Fruit fly (Drosophila melanogaster) whole organism, embryonic: ENCODE results near the gene neur.

ENCODE experiments used
- Atf3 ChIP-seq: fragments of 200-800 bp; sonication (Bioruptor generic); optimal IDR thresholded peaks from 3 replicates; lab custom pipeline; 2016; ENCODE audit warnings: missing biosample characterization, missing genetic modification characterization
- BEAF-32 ChIP-seq: fragments of 200-800 bp; sonication (Bioruptor generic); optimal IDR thresholded peaks from 3 replicates; lab custom pipeline; 2017; ENCODE audit warnings: missing biosample characterization, missing genetic modification characterization, mild to moderate bottlenecking, moderate library complexity, missing genetic modification reagents
- CG10366 ChIP-seq: fragments of 200-800 bp; sonication (Bioruptor generic); IDR thresholded peaks from 2 replicates; pipeline ENCODE4 v1.3.6; 2022; ENCODE audit warnings: missing biosample characterization, missing genetic modification characterization
- CG12104 ChIP-seq: fragments of 200-800 bp; sonication (Bioruptor generic); optimal IDR thresholded peaks from 3 replicates; lab custom pipeline; 2016; ENCODE audit warnings: missing biosample characterization, missing genetic modification characterization
- CG13424 ChIP-seq: fragments of 200-800 bp; sonication (Bioruptor generic); optimal IDR thresholded peaks from 2 replicates; lab custom pipeline; 2019; ENCODE audit warnings: missing biosample characterization, mild to moderate bottlenecking, missing genetic modification characterization, moderate library complexity
- CG15514 ChIP-seq: fragments of 200-800 bp; sonication (Bioruptor generic); optimal IDR thresholded peaks from 3 replicates; lab custom pipeline; 2017; ENCODE audit warnings: missing biosample characterization, missing genetic modification characterization, mild to moderate bottlenecking, moderate library complexity, missing genetic modification reagents
- CG1602 ChIP-seq: fragments of 200-800 bp; sonication (Bioruptor generic); optimal IDR thresholded peaks from 3 replicates; lab custom pipeline; 2016; ENCODE audit warnings: missing biosample characterization, missing genetic modification characterization
- CG16815 ChIP-seq: fragments of 200-800 bp; sonication (Bioruptor generic); optimal IDR thresholded peaks from 3 replicates; lab custom pipeline; 2017; ENCODE audit warnings: missing biosample characterization, mild to moderate bottlenecking, missing genetic modification characterization
- CG17829 ChIP-seq: fragments of 200-800 bp; optimal IDR thresholded peaks from 2 replicates; lab custom pipeline; 2019; ENCODE audit warnings: missing biosample characterization, mild to moderate bottlenecking, missing genetic modification characterization, moderate library complexity
- CG17912 ChIP-seq: fragments of 200-800 bp; sonication (Bioruptor generic); optimal IDR thresholded peaks from 2 replicates; lab custom pipeline; 2018; ENCODE audit warnings: missing biosample characterization, mild to moderate bottlenecking, missing genetic modification characterization
- CG18011 ChIP-seq: fragments of 200-800 bp; sonication (Bioruptor generic); optimal IDR thresholded peaks from 2 replicates; lab custom pipeline; 2017; ENCODE audit warnings: missing biosample characterization, missing genetic modification characterization, mild to moderate bottlenecking, moderate library complexity, missing genotype
- CG2116 ChIP-seq: fragments of 200-800 bp; sonication (Bioruptor generic); optimal IDR thresholded peaks from 3 replicates; lab custom pipeline; 2018; ENCODE audit warnings: missing biosample characterization, mild to moderate bottlenecking, missing genetic modification characterization
- CG30403 ChIP-seq: fragments of 200-800 bp; sonication (Bioruptor generic); optimal IDR thresholded peaks from 3 replicates; lab custom pipeline; 2016; ENCODE audit warnings: missing biosample characterization, missing genetic modification characterization
- CG34224 ChIP-seq: fragments of 200-800 bp; sonication (Bioruptor generic); IDR thresholded peaks from 3 replicates; pipeline ENCODE4 v1.3.6; 2022; ENCODE audit warnings: missing biosample characterization, missing genetic modification characterization; ENCODE audit not compliant: partially characterized antibody
- CG4404 ChIP-seq: fragments of 200-800 bp; sonication (Bioruptor generic); IDR thresholded peaks from 2 replicates; pipeline ENCODE4 v1.3.6; 2022; ENCODE audit warnings: missing biosample characterization, missing genetic modification characterization
- CG4730 ChIP-seq: fragments of 200-800 bp; sonication (Bioruptor generic); IDR thresholded peaks from 2 replicates; pipeline ENCODE4 v1.3.6; 2022; ENCODE audit warnings: missing biosample characterization, missing genetic modification characterization
- CG6272 ChIP-seq: fragments of 200-800 bp; sonication (Bioruptor generic); IDR thresholded peaks from 2 replicates; pipeline ENCODE4 v1.3.6; 2022; ENCODE audit warnings: missing biosample characterization, missing genetic modification characterization
- CG8924 ChIP-seq: fragments of 200-800 bp; optimal IDR thresholded peaks from 3 replicates; lab custom pipeline; 2019; ENCODE audit warnings: missing biosample characterization, mild to moderate bottlenecking, missing genetic modification characterization, moderate library complexity
- CG9437 ChIP-seq: fragments of 200-800 bp; sonication (Bioruptor generic); optimal IDR thresholded peaks from 2 replicates; lab custom pipeline; 2018; ENCODE audit warnings: missing biosample characterization, mild to moderate bottlenecking, missing genetic modification characterization
- CG9609 ChIP-seq: fragments of 200-800 bp; sonication (Bioruptor generic); optimal IDR thresholded peaks from 3 replicates; lab custom pipeline; 2016; ENCODE audit warnings: missing biosample characterization, missing genetic modification characterization
- Dbx ChIP-seq: fragments of 200-800 bp; sonication (Bioruptor generic); IDR thresholded peaks from 3 replicates; pipeline ENCODE4 v1.3.6; 2022; ENCODE audit warnings: missing biosample characterization, missing genetic modification characterization
- Dek ChIP-seq: fragments of 200-800 bp; sonication (Bioruptor generic); optimal IDR thresholded peaks from 3 replicates; lab custom pipeline; 2019; ENCODE audit warnings: missing biosample characterization, mild to moderate bottlenecking, missing genetic modification characterization, moderate library complexity
- Dll ChIP-seq: fragments of 200-800 bp; sonication (Bioruptor generic); IDR thresholded peaks from 4 replicates; pipeline ENCODE4 v1.3.6; 2022; ENCODE audit warnings: missing biosample characterization, missing genetic modification characterization; ENCODE audit not compliant: partially characterized antibody
- Dref ChIP-seq: fragments of 200-800 bp; sonication (Bioruptor generic); IDR thresholded peaks from 2 replicates; pipeline ENCODE4 v1.3.6; 2022; ENCODE audit warnings: missing biosample characterization, missing genetic modification characterization
- Fer2 ChIP-seq: fragments of 200-800 bp; sonication (Bioruptor generic); optimal IDR thresholded peaks from 2 replicates; lab custom pipeline; 2018; ENCODE audit warnings: missing biosample characterization, mild to moderate bottlenecking, missing genetic modification characterization, moderate library complexity
- Gug ChIP-seq: fragments of 200-800 bp; sonication (Bioruptor generic); IDR thresholded peaks from 4 replicates; pipeline ENCODE4 v1.3.6; 2022; ENCODE audit warnings: missing biosample characterization, missing genetic modification characterization
- MBD-R2 ChIP-seq: fragments of 200-800 bp; sonication (Bioruptor generic); IDR thresholded peaks from 2 replicates; pipeline ENCODE4 v1.3.6; 2022; ENCODE audit warnings: missing biosample characterization, missing genetic modification characterization
- MESR4 ChIP-seq: fragments of 200-800 bp; sonication (Bioruptor generic); optimal IDR thresholded peaks from 2 replicates; lab custom pipeline; 2018; ENCODE audit warnings: missing biosample characterization, mild to moderate bottlenecking, missing genetic modification characterization, moderate library complexity
- Mrtf ChIP-seq: fragments of 200-800 bp; sonication (Bioruptor generic); IDR thresholded peaks from 3 replicates; pipeline ENCODE4 v1.3.6; 2022; ENCODE audit warnings: missing biosample characterization, missing genetic modification characterization
- Opbp ChIP-seq: fragments of 200-800 bp; sonication (Bioruptor generic); IDR thresholded peaks from 3 replicates; pipeline ENCODE4 v1.3.6; 2022; ENCODE audit warnings: missing biosample characterization, missing genetic modification characterization; ENCODE audit not compliant: partially characterized antibody
- Rx ChIP-seq: fragments of 200-800 bp; sonication (Bioruptor generic); IDR thresholded peaks from 2 replicates; pipeline ENCODE4 v1.3.6; 2022; ENCODE audit warnings: missing biosample characterization, missing genetic modification characterization
- Stat92E ChIP-seq, 3 experiments: fragments of >200 bp in 2 of 3; fragments of 200-800 bp in 1 of 3; sonication (Bioruptor generic) in 1 of 3; optimal IDR thresholded peaks; 2 replicates each; lab custom pipeline; 2017 to 2019; ENCODE audit warnings: missing biosample characterization in 3 of 3, missing genetic modification characterization in 3 of 3, mild to moderate bottlenecking in 1 of 3, moderate library complexity in 1 of 3
- abd-A ChIP-seq: fragments of 200-800 bp; sonication (Bioruptor generic); optimal IDR thresholded peaks from 3 replicates; lab custom pipeline; 2019; ENCODE audit warnings: missing biosample characterization, mild to moderate bottlenecking, missing genetic modification characterization, moderate library complexity
- cato ChIP-seq: fragments of 200-800 bp; sonication (Bioruptor generic); optimal IDR thresholded peaks from 2 replicates; lab custom pipeline; 2016; ENCODE audit warnings: missing biosample characterization, missing genetic modification characterization, borderline replicate concordance
- dmrt11E ChIP-seq: fragments of 200-800 bp; sonication (Bioruptor generic); optimal IDR thresholded peaks from 3 replicates; lab custom pipeline; 2018; ENCODE audit warnings: missing biosample characterization, mild to moderate bottlenecking, missing genetic modification characterization, moderate library complexity
- dmrt99B ChIP-seq: fragments of 200-800 bp; sonication (Bioruptor generic); optimal IDR thresholded peaks from 2 replicates; lab custom pipeline; 2018; ENCODE audit warnings: missing biosample characterization, mild to moderate bottlenecking, missing genetic modification characterization, moderate library complexity
- pros ChIP-seq: fragments of 200-800 bp; sonication (Bioruptor generic); optimal IDR thresholded peaks from 3 replicates; lab custom pipeline; 2019; ENCODE audit warnings: missing biosample characterization, mild to moderate bottlenecking, missing genetic modification characterization, moderate library complexity
- pzg ChIP-seq: fragments of 200-800 bp; sonication (Bioruptor generic); optimal IDR thresholded peaks from 3 replicates; lab custom pipeline; 2018; ENCODE audit warnings: missing biosample characterization, mild to moderate bottlenecking, missing genetic modification characterization, moderate library complexity
- repo ChIP-seq: fragments of 200-800 bp; sonication (Bioruptor generic); optimal IDR thresholded peaks from 2 replicates; lab custom pipeline; 2016; ENCODE audit warnings: missing biosample characterization, missing genetic modification characterization
- sens ChIP-seq: fragments of 200-800 bp; sonication (Bioruptor generic); peaks from one replicate; lab custom pipeline; 2016; ENCODE audit warnings: missing biosample characterization, missing genetic modification characterization
- seq ChIP-seq: fragments of 200-800 bp; sonication (Bioruptor generic); IDR thresholded peaks from 2 replicates; pipeline ENCODE4 v1.3.6; 2022; ENCODE audit warnings: missing biosample characterization, missing genetic modification characterization
- sr ChIP-seq: fragments of 200-800 bp; sonication (Bioruptor generic); IDR thresholded peaks from 3 replicates; pipeline ENCODE4 v1.3.6; 2022; ENCODE audit warnings: missing biosample characterization, missing genetic modification characterization
- sug ChIP-seq: fragments of 200-800 bp; optimal IDR thresholded peaks from 2 replicates; lab custom pipeline; 2019; ENCODE audit warnings: missing biosample characterization, mild to moderate bottlenecking, missing genetic modification characterization, moderate library complexity
- trem ChIP-seq: fragments of 200-800 bp; optimal IDR thresholded peaks from 3 replicates; lab custom pipeline; 2019; ENCODE audit warnings: missing biosample characterization, mild to moderate bottlenecking, missing genetic modification characterization, moderate library complexity
- unc-4 ChIP-seq: fragments of 200-800 bp; sonication (Bioruptor generic); IDR thresholded peaks from 2 replicates; pipeline ENCODE4 v1.3.6; 2022; ENCODE audit warnings: missing biosample characterization, missing genetic modification characterization; ENCODE audit not compliant: partially characterized antibody
- zen ChIP-seq: fragments of 200-800 bp; sonication (Bioruptor generic); optimal IDR thresholded peaks from 3 replicates; lab custom pipeline; 2018; ENCODE audit warnings: missing biosample characterization, mild to moderate bottlenecking, missing genetic modification characterization, moderate library complexity

Gene neur

dm6 chr3R:8984602-8985074 is 54.6 kb downstream of the neur start, which contains the start of gene CG11970 (continued):
- TF ChIP-seq zen (no peak), Fer2 (peak; percentile 22), sens (GFP tag; lab: Kevin White, UChicago) (peak; percentile 84), cato (GFP tag; lab: Kevin White, UChicago) (no peak), sr (GFP tag; lab: Robert Waterston, UW) (no peak), Rx (GFP tag; lab: Robert Waterston, UW) (no peak), BEAF-32 (GFP tag; lab: Kevin White, UChicago) (peak; percentile 78), CG12104 (GFP tag; lab: Kevin White, UChicago) (no peak), trem (peak; percentile 13), CG17829 (peak; percentile 26), Atf3 (GFP tag; lab: Kevin White, UChicago) (peak; percentile 22), Dek (tag; lab: Kevin White, UChicago) (peak; percentile 1), repo (GFP tag; lab: Kevin White, UChicago) (no peak), abd-A (no peak), Mrtf (GFP tag; lab: Robert Waterston, UW) (no peak), CG8924 (peak; percentile 11), CG17912 (GFP tag; lab: Kevin White, UChicago) (no peak), CG4730 (GFP tag; lab: Robert Waterston, UW) (no peak), sug (tag; lab: Kevin White, UChicago) (peak; percentile 47), CG4404 (GFP tag; lab: Robert Waterston, UW) (peak; percentile 40; the same call in 1 of the 2 replicates), CG9609 (GFP tag; lab: Kevin White, UChicago) (peak; percentile 42), CG30403 (peak; percentile 67), CG6272 (GFP tag; lab: Robert Waterston, UW) (peak; percentile 69), Stat92E (GFP tag; optimal IDR thresholded peaks at IDR 0.05; lab: Kevin White, UChicago) (no peak), CG13424 (peak; percentile 46), pros (GFP tag; lab: Kevin White, UChicago) (peak; percentile 64), CG1602 (peak; percentile 10), dmrt11E (peak; percentile 22), CG34224 (GFP tag; lab: Robert Waterston, UW) (peak; percentile 8; the same call in 2 of the 3 replicates), CG18011 (GFP tag; lab: Kevin White, UChicago) (peak; percentile 30), CG10366 (GFP tag; lab: Robert Waterston, UW) (peak; percentile 26; the same call in 1 of the 2 replicates), Dbx (GFP tag; lab: Robert Waterston, UW) (0 out of 3 replicates have a peak, but pooled peaks have one; percentile 15), Gug (GFP tag; lab: Robert Waterston, UW) (peak; percentile 42; the same call in 2 of the 4 replicates), seq (peak; percentile 53)

- TF ChIP-seq CG9437 (GFP tag; lab: Kevin White, UChicago): peak; percentile 16
- peak; percentile 5 for TF ChIP-seq pzg (GFP tag; lab: Kevin White, UChicago)
- 0 out of 4 replicates have a peak, but pooled peaks have one; percentile 54 for TF ChIP-seq Dll
- TF ChIP-seq unc-4: 0 out of 2 replicates have a peak, but pooled peaks have one; percentile 11
- TF ChIP-seq MESR4 (GFP tag; lab: Kevin White, UChicago): peak; percentile 65
- TF ChIP-seq MBD-R2 (GFP tag; lab: Robert Waterston, UW): peak; percentile 37; the same call in 1 of the 2 replicates
- 0 out of 3 replicates have a peak, but pooled peaks have one; percentile 31 for TF ChIP-seq Opbp (GFP tag; lab: Robert Waterston, UW)
- TF ChIP-seq CG15514 (GFP tag; lab: Kevin White, UChicago): peak; percentile 84
- TF ChIP-seq zen: no peak
- TF ChIP-seq CG2116: peak; percentile 62
- no peak for TF ChIP-seq CG16815 (GFP tag; lab: Kevin White, UChicago)
- peak; percentile 60 for TF ChIP-seq Dref (GFP tag; lab: Robert Waterston, UW)
- TF ChIP-seq dmrt99B (tag; lab: Kevin White, UChicago): no peak
- TF ChIP-seq, all 482 proteins: peak for 10
These were observed 55.1 kb downstream of the neur start, which contains the start of gene RagA-B for dm6 chr3R:8984141-8984540. TSS of gene RagA-B (minus strand) at chr3R:8984315.
